Worm (Caenorhabditis elegans): ENCODE measurements around the gene zmp-6.
A peak's percentile ranks its signal among the peaks of the same experiment; 100 is the strongest.

Gene zmp-6

ce11 chrIII:7234148-7234547 is 13.5 kb downstream of the zmp-6 start, which contains the start of gene ndus-8 (continued):
- no peak for TF ChIP-seq mdl-1 (tag; optimal IDR thresholded peaks at IDR 0.05)
- TF ChIP-seq ztf-11 (tag; optimal IDR thresholded peaks at IDR 0.05) = no peak
- TF ChIP-seq madf-5 (GFP tag; IDR thresholded peaks at IDR 0.05) = no peak
- TF ChIP-seq hlh-11 (tag; optimal IDR thresholded peaks at IDR 0.05) = peak; percentile 39
- peak; percentile 18 for TF ChIP-seq duxl-1 (tag; optimal IDR thresholded peaks at IDR 0.05; ENCODE audit: poor library complexity)
- TF ChIP-seq nhr-237 (tag; optimal IDR thresholded peaks at IDR 0.05) = no peak
- TF ChIP-seq lin-13 (GFP tag; optimal IDR thresholded peaks at IDR 0.05) = no peak
- TF ChIP-seq egl-27 (tag; optimal IDR thresholded peaks at IDR 0.05) = no peak
- no peak for TF ChIP-seq saeg-2 (GFP tag; IDR thresholded peaks at IDR 0.05)
- no peak for TF ChIP-seq ceh-20 (GFP tag; IDR thresholded peaks at IDR 0.05)
- no peak for TF ChIP-seq egl-43 (GFP tag; IDR thresholded peaks at IDR 0.05)
- TF ChIP-seq pha-4 (GFP tag; IDR thresholded peaks at IDR 0.05) = no peak
- peak; percentile 43 for TF ChIP-seq pha-4 (tag; optimal IDR thresholded peaks at IDR 0.05)
- no peak for TF ChIP-seq tra-1 (GFP tag; IDR thresholded peaks at IDR 0.05)
- no peak for TF ChIP-seq fos-1 (tag; optimal IDR thresholded peaks at IDR 0.05)
- no peak for TF ChIP-seq nhr-41 (GFP tag; IDR thresholded peaks at IDR 0.05)
- TF ChIP-seq mep-1 (tag; optimal IDR thresholded peaks at IDR 0.05) = peak; percentile 62
- peak; percentile 35 for TF ChIP-seq hlh-30 (tag; optimal IDR thresholded peaks at IDR 0.05; ENCODE audit: insufficient read depth)
- TF ChIP-seq nhr-48 (tag; optimal IDR thresholded peaks at IDR 0.05) = no peak
- TF ChIP-seq ces-1 (GFP tag; optimal IDR thresholded peaks at IDR 0.05) = no peak
- no peak for TF ChIP-seq ceh-44 (GFP tag; IDR thresholded peaks at IDR 0.05)
- TF ChIP-seq dpl-1 (GFP tag; optimal IDR thresholded peaks at IDR 0.05) = peak; percentile 78
- TF ChIP-seq mes-2 (tag; optimal IDR thresholded peaks at IDR 0.05; ENCODE audit: poor library complexity, severe bottlenecking) = peak; percentile 82
- TF ChIP-seq F49E8.2 (tag; optimal IDR thresholded peaks at IDR 0.05; ENCODE audit: borderline replicate concordance) = no peak
- no peak for TF ChIP-seq fkh-10 (GFP tag; optimal IDR thresholded peaks at IDR 0.05)

- TF ChIP-seq nhr-237 (tag; optimal IDR thresholded peaks at IDR 0.05) = no peak
- no peak for TF ChIP-seq dpl-1 (GFP tag; optimal IDR thresholded peaks at IDR 0.05)
- TF ChIP-seq hmg-1.1 (GFP tag; IDR thresholded peaks at IDR 0.05) = no peak
- no peak for TF ChIP-seq ama-1 (optimal IDR thresholded peaks at IDR 0.05)
- TF ChIP-seq ceh-44 (GFP tag; IDR thresholded peaks at IDR 0.05) = no peak
- no peak for TF ChIP-seq snpc-1.2 (GFP tag; IDR thresholded peaks at IDR 0.05)
- no peak for TF ChIP-seq hlh-11 (tag; optimal IDR thresholded peaks at IDR 0.05)
- TF ChIP-seq zip-11 (GFP tag; IDR thresholded peaks at IDR 0.05) = no peak
- no peak for TF ChIP-seq Y5F2A.4 (GFP tag; optimal IDR thresholded peaks at IDR 0.05)
- TF ChIP-seq nhr-10 (tag; optimal IDR thresholded peaks at IDR 0.05) = no peak
- no peak for TF ChIP-seq snpc-4 (tag; optimal IDR thresholded peaks at IDR 0.05)
- TF ChIP-seq Y75B8A.6 (GFP tag; IDR thresholded peaks at IDR 0.05) = no peak
- TF ChIP-seq T26A8.4 (GFP tag; IDR thresholded peaks at IDR 0.05) = no peak
Measured at ce11 chrIII:7232782-7233181, 14.9 kb downstream of the zmp-6 start, which contains the start of gene adr-2. Gene adr-2, minus strand, starts transcription at chrIII:7232882.

- TF ChIP-seq zip-2 (tag; optimal IDR thresholded peaks at IDR 0.05) = no peak
- 0 out of 2 replicates have a peak, but pooled peaks have one; percentile 16 for TF ChIP-seq arid-1 (GFP tag; conservative IDR thresholded peaks at IDR 0.05)
- no peak for TF ChIP-seq mep-1 (tag; optimal IDR thresholded peaks at IDR 0.05)
- TF ChIP-seq lin-38 (GFP tag; IDR thresholded peaks at IDR 0.05) = peak; percentile 29; the same call in 1 of the 2 replicates
- peak in 1 of 2 experiments; percentile 66 for TF ChIP-seq unc-62 (GFP tag; optimal IDR thresholded peaks at IDR 0.05 in 1 of 2)
- TF ChIP-seq unc-62 (tag; optimal IDR thresholded peaks at IDR 0.05) = no peak
Measured at ce11 chrIII:7230841-7231240, 16.8 kb downstream of the zmp-6 start, which contains the start of gene R151.10. Gene R151.10, minus strand, starts transcription at chrIII:7230941.
